Worm (Caenorhabditis elegans): ENCODE measurements around the gene atrn-1.

- TF ChIP-seq egl-27 (tag; optimal IDR thresholded peaks at IDR 0.05), result no peak
- no peak for TF ChIP-seq ceh-82 (tag; optimal IDR thresholded peaks at IDR 0.05)
- no peak for TF ChIP-seq F13H6.1 (tag; optimal IDR thresholded peaks at IDR 0.05)
Observed at ce11 chrX:14761021-14761420, 49.6 kb downstream of the atrn-1 start, which contains the start of gene C05G5.5.

Data from whole organism, L2 larva.